Fruit fly (Drosophila melanogaster) whole organism, embryonic: ENCODE measurements around the gene CG42784.

ENCODE experiments used
- C15 ChIP-seq: fragments of 200-800 bp; sonication (Bioruptor generic); IDR thresholded peaks from 3 replicates; pipeline ENCODE4 v1.3.6; 2022; ENCODE audit warnings: missing biosample characterization, missing genetic modification characterization
- CG10147 ChIP-seq: fragments of 200-800 bp; sonication (Bioruptor generic); optimal IDR thresholded peaks from 2 replicates; lab custom pipeline; 2019; ENCODE audit warnings: missing biosample characterization, mild to moderate bottlenecking, missing genetic modification characterization, moderate library complexity
- CG10565 ChIP-seq: fragments of 200-800 bp; sonication (Bioruptor generic); optimal IDR thresholded peaks from 3 replicates; lab custom pipeline; 2016; ENCODE audit warnings: missing biosample characterization, mild to moderate bottlenecking, missing genetic modification characterization
- CG11085 ChIP-seq: fragments of 200-800 bp; sonication (Bioruptor generic); IDR thresholded peaks from 2 replicates; pipeline ENCODE4 v1.3.6; 2022; ENCODE audit warnings: missing biosample characterization, missing genetic modification characterization
- CG11560 ChIP-seq: fragments of 200-800 bp; sonication (Bioruptor generic); IDR thresholded peaks from 3 replicates; pipeline ENCODE4 v1.3.6; 2022; ENCODE audit warnings: missing biosample characterization, missing genetic modification characterization
- CG12769 ChIP-seq: fragments of 200-800 bp; sonication (Bioruptor generic); optimal IDR thresholded peaks from 2 replicates; lab custom pipeline; 2019; ENCODE audit warnings: missing biosample characterization, mild to moderate bottlenecking, missing genetic modification characterization, moderate library complexity
- CG13775 ChIP-seq: fragments of 200-800 bp; sonication (Bioruptor generic); optimal IDR thresholded peaks from 3 replicates; lab custom pipeline; 2017; ENCODE audit warnings: missing biosample characterization, mild to moderate bottlenecking, missing genetic modification characterization
- CG15011 ChIP-seq: fragments of 200-800 bp; sonication (Bioruptor generic); optimal IDR thresholded peaks from 3 replicates; lab custom pipeline; 2018; ENCODE audit warnings: missing biosample characterization, mild to moderate bottlenecking, missing genetic modification characterization
- CG15514 ChIP-seq: fragments of 200-800 bp; sonication (Bioruptor generic); optimal IDR thresholded peaks from 3 replicates; lab custom pipeline; 2017; ENCODE audit warnings: missing biosample characterization, missing genetic modification characterization, mild to moderate bottlenecking, moderate library complexity, missing genetic modification reagents
- CG16813 ChIP-seq: fragments of 200-800 bp; sonication (Bioruptor generic); IDR thresholded peaks from 3 replicates; pipeline ENCODE4 v1.3.6; 2022; ENCODE audit warnings: missing biosample characterization, missing genetic modification characterization; ENCODE audit not compliant: partially characterized antibody
- CG17361 ChIP-seq: fragments of 200-800 bp; sonication (Bioruptor generic); IDR thresholded peaks from 3 replicates; pipeline ENCODE4 v1.3.6; 2022; ENCODE audit warnings: missing biosample characterization, missing genetic modification characterization
- CG17612 ChIP-seq: fragments of 200-800 bp; sonication (Bioruptor generic); IDR thresholded peaks from 2 replicates; pipeline ENCODE4 v1.3.6; 2022; ENCODE audit warnings: missing biosample characterization, missing genetic modification characterization
- CG17802 ChIP-seq: fragments of 200-800 bp; sonication (Bioruptor generic); optimal IDR thresholded peaks from 2 replicates; lab custom pipeline; 2018; ENCODE audit warnings: missing biosample characterization, mild to moderate bottlenecking, missing genetic modification characterization, moderate library complexity
- CG18764 ChIP-seq: fragments of 200-800 bp; sonication (Bioruptor generic); optimal IDR thresholded peaks from 3 replicates; lab custom pipeline; 2016; ENCODE audit warnings: missing biosample characterization, missing genetic modification characterization
- CG2129 ChIP-seq: fragments of 200-800 bp; sonication (Bioruptor generic); IDR thresholded peaks from 2 replicates; pipeline ENCODE4 v1.3.6; 2022; ENCODE audit warnings: missing biosample characterization, missing genetic modification characterization; ENCODE audit not compliant: partially characterized antibody
- CG3163 ChIP-seq: fragments of 200-800 bp; sonication (Bioruptor generic); optimal IDR thresholded peaks from 3 replicates; lab custom pipeline; 2016; ENCODE audit warnings: missing biosample characterization, missing genetic modification characterization
- CG7963 ChIP-seq: fragments of 200-800 bp; sonication (Bioruptor generic); IDR thresholded peaks from 3 replicates; pipeline ENCODE4 v1.3.6; 2022; ENCODE audit warnings: missing biosample characterization, missing genetic modification characterization; ENCODE audit not compliant: partially characterized antibody
- CG8478 ChIP-seq: fragments of >200 bp; optimal IDR thresholded peaks from 2 replicates; lab custom pipeline; 2018
- CG9817 ChIP-seq: fragments of 200-800 bp; sonication (Bioruptor generic); optimal IDR thresholded peaks from 2 replicates; lab custom pipeline; 2018; ENCODE audit warnings: missing biosample characterization, mild to moderate bottlenecking, missing genetic modification characterization, moderate library complexity
- Doc2 ChIP-seq: fragments of 200-800 bp; sonication (Bioruptor generic); IDR thresholded peaks from 2 replicates; pipeline ENCODE4 v1.3.6; 2022; ENCODE audit warnings: missing biosample characterization, missing genetic modification characterization
- E2f2 ChIP-seq: fragments of 200-800 bp; sonication (Bioruptor generic); IDR thresholded peaks from 2 replicates; pipeline ENCODE4 v1.3.6; 2022; ENCODE audit warnings: missing biosample characterization, missing genetic modification characterization
- HLH54F ChIP-seq: fragments of 200-800 bp; sonication (Bioruptor generic); optimal IDR thresholded peaks from 3 replicates; lab custom pipeline; 2016; ENCODE audit warnings: missing biosample characterization, missing genetic modification characterization
- Kr ChIP-seq: fragments of 200-800 bp; sonication (Bioruptor generic); optimal IDR thresholded peaks from 2 replicates; lab custom pipeline; 2017; ENCODE audit warnings: missing biosample characterization, mild to moderate bottlenecking, missing genetic modification characterization
- Meics ChIP-seq: fragments of 200-800 bp; sonication (Bioruptor generic); optimal IDR thresholded peaks from 2 replicates; lab custom pipeline; 2017; ENCODE audit warnings: missing biosample characterization, mild to moderate bottlenecking, missing genetic modification characterization
- Nf-YA ChIP-seq: fragments of 200-800 bp; sonication (Bioruptor generic); IDR thresholded peaks from 2 replicates; pipeline ENCODE4 v1.3.6; 2022; ENCODE audit warnings: missing biosample characterization, missing genetic modification characterization
- Sox100B ChIP-seq: fragments of 200-800 bp; sonication (Bioruptor generic); optimal IDR thresholded peaks from 3 replicates; lab custom pipeline; 2018; ENCODE audit warnings: missing biosample characterization, mild to moderate bottlenecking, missing genetic modification characterization
- Taf1 ChIP-seq: fragments of 200-800 bp; sonication (Bioruptor generic); IDR thresholded peaks from 2 replicates; pipeline ENCODE4 v1.3.6; 2022; ENCODE audit warnings: missing biosample characterization, missing genetic modification characterization
- ci ChIP-seq: fragments of 200-800 bp; sonication (Bioruptor generic); IDR thresholded peaks from 3 replicates; pipeline ENCODE4 v1.3.6; 2022; ENCODE audit warnings: missing biosample characterization, missing genetic modification characterization
- crc ChIP-seq: fragments of 200-800 bp; sonication (Bioruptor generic); optimal IDR thresholded peaks from 2 replicates; lab custom pipeline; 2016; ENCODE audit warnings: missing biosample characterization, missing genetic modification characterization
- crp ChIP-seq, 2 experiments: fragments of 200-800 bp; sonication (Bioruptor generic); optimal IDR thresholded peaks; 2 replicates in 1 of 2; 3 replicates in 1 of 2; lab custom pipeline; 2017; ENCODE audit warnings: missing biosample characterization in 2 of 2, missing genetic modification characterization in 2 of 2, mild to moderate bottlenecking in 1 of 2, moderate library complexity in 1 of 2
- fd64A ChIP-seq: fragments of 200-800 bp; sonication (Bioruptor generic); optimal IDR thresholded peaks from 3 replicates; lab custom pipeline; 2018; ENCODE audit warnings: missing biosample characterization, mild to moderate bottlenecking, missing genetic modification characterization
- gro ChIP-seq: fragments of 200-800 bp; sonication (Bioruptor generic); optimal IDR thresholded peaks from 2 replicates; lab custom pipeline; 2016; ENCODE audit warnings: missing biosample characterization, missing genetic modification characterization
- mld ChIP-seq: fragments of 200-800 bp; sonication (Bioruptor generic); IDR thresholded peaks from 3 replicates; pipeline ENCODE4 v1.3.6; 2022; ENCODE audit warnings: missing biosample characterization, missing genetic modification characterization; ENCODE audit not compliant: partially characterized antibody
- odd ChIP-seq: fragments of 200-800 bp; sonication (Bioruptor generic); optimal IDR thresholded peaks from 2 replicates; lab custom pipeline; 2017; ENCODE audit warnings: missing biosample characterization, mild to moderate bottlenecking, missing genetic modification characterization
- onecut ChIP-seq: fragments of 200-800 bp; sonication (Bioruptor generic); IDR thresholded peaks from 2 replicates; pipeline ENCODE4 v1.3.6; 2022; ENCODE audit warnings: missing biosample characterization, missing genetic modification characterization
- p53 ChIP-seq: fragments of 200-800 bp; sonication (Bioruptor generic); optimal IDR thresholded peaks from 2 replicates; lab custom pipeline; 2016; ENCODE audit warnings: missing biosample characterization, missing genetic modification characterization
- rib ChIP-seq: fragments of 200-800 bp; sonication (Bioruptor generic); IDR thresholded peaks from 2 replicates; pipeline ENCODE4 v1.3.6; 2022; ENCODE audit warnings: missing biosample characterization, missing genetic modification characterization
- shn ChIP-seq: fragments of 200-800 bp; sonication (Bioruptor generic); optimal IDR thresholded peaks from 3 replicates; lab custom pipeline; 2016; ENCODE audit warnings: missing biosample characterization, missing genetic modification characterization
- sima ChIP-seq: fragments of 200-800 bp; sonication (Bioruptor generic); optimal IDR thresholded peaks from 2 replicates; lab custom pipeline; 2016; ENCODE audit warnings: missing biosample characterization, missing genetic modification characterization
- sna ChIP-seq: fragments of 200-800 bp; sonication (Bioruptor generic); IDR thresholded peaks from 2 replicates; pipeline ENCODE4 v1.3.6; 2022; ENCODE audit warnings: missing biosample characterization, missing genetic modification characterization; ENCODE audit not compliant: partially characterized antibody
- wor ChIP-seq: fragments of 200-800 bp; sonication (Bioruptor generic); IDR thresholded peaks from 2 replicates; pipeline ENCODE4 v1.3.6; 2022; ENCODE audit warnings: missing biosample characterization, missing genetic modification characterization

Gene CG42784

dm6 chr2L:13394903-13395302 is 20.3 kb upstream of the CG42784 start, which contains the start of gene RpL24 (continued):
- TF ChIP-seq rib (GFP tag; lab: Robert Waterston, UW) = peak; percentile 84
- peak; percentile 85 for TF ChIP-seq CG11085 (GFP tag; lab: Robert Waterston, UW)
- TF ChIP-seq CG10147 (GFP tag; lab: Kevin White, UChicago) = peak; percentile 85
- TF ChIP-seq sima = peak; percentile 90
- TF ChIP-seq gro (GFP tag; lab: Kevin White, UChicago) = peak; percentile 94
- TF ChIP-seq shn = peak; percentile 89
- TF ChIP-seq Taf1 (GFP tag; lab: Robert Waterston, UW) = peak; percentile 53; the same call in 1 of the 2 replicates
- TF ChIP-seq Meics (GFP tag; lab: Kevin White, UChicago) = peak; percentile 97
- TF ChIP-seq crc (GFP tag; lab: Kevin White, UChicago) = peak; percentile 68
- TF ChIP-seq CG9817 (tag; lab: Kevin White, UChicago) = peak; percentile 84
- peak; percentile 96 for TF ChIP-seq odd
- TF ChIP-seq onecut = peak; percentile 94
- TF ChIP-seq CG8478 (lab: Kevin White, UChicago) = no peak
- peak in 1 of 2 experiments; percentile 63 for TF ChIP-seq crp (GFP tag; optimal IDR thresholded peaks at IDR 0.05; lab: Kevin White, UChicago)
- TF ChIP-seq CG18764 (GFP tag; lab: Kevin White, UChicago) = peak; percentile 89
- peak; percentile 94 for TF ChIP-seq CG15514
- peak; percentile 70 for TF ChIP-seq CG10565 (GFP tag; lab: Kevin White, UChicago)
- peak; percentile 82 for TF ChIP-seq CG3163 (GFP tag; lab: Kevin White, UChicago)
- peak; percentile 83 for TF ChIP-seq Kr
- TF ChIP-seq CG17612 = peak; percentile 71; the same call in 1 of the 2 replicates
- TF ChIP-seq sna (GFP tag; lab: Robert Waterston, UW) = no peak
- TF ChIP-seq E2f2 (GFP tag; lab: Robert Waterston, UW) = peak; percentile 82
- peak; percentile 83 for TF ChIP-seq Nf-YA (GFP tag; lab: Robert Waterston, UW)
- peak; percentile 96 for TF ChIP-seq CG13775
- peak; percentile 88 for TF ChIP-seq p53 (GFP tag; lab: Kevin White, UChicago)
- no peak for TF ChIP-seq Doc2 (GFP tag; lab: Robert Waterston, UW)
- peak; percentile 90 for TF ChIP-seq CG15011 (GFP tag; lab: Kevin White, UChicago)
- TF ChIP-seq CG17802 = peak; percentile 82
- no peak for TF ChIP-seq CG7963 (GFP tag; lab: Robert Waterston, UW)
- TF ChIP-seq C15 (GFP tag; lab: Robert Waterston, UW) = peak; percentile 68; the same call in 2 of the 3 replicates
- peak; percentile 83 for TF ChIP-seq CG17361 (GFP tag; lab: Robert Waterston, UW)
- TF ChIP-seq fd64A (GFP tag; lab: Kevin White, UChicago) = peak; percentile 93
- TF ChIP-seq Sox100B (GFP tag; lab: Kevin White, UChicago) = peak; percentile 88
- TF ChIP-seq CG12769 (tag; lab: Kevin White, UChicago) = no peak
- TF ChIP-seq CG2129 = no peak
- peak; percentile 99 for TF ChIP-seq ci (GFP tag; lab: Robert Waterston, UW)
- TF ChIP-seq CG16813 (GFP tag; lab: Robert Waterston, UW) = no peak
- TF ChIP-seq HLH54F (GFP tag; lab: Kevin White, UChicago) = peak; percentile 83
- TF ChIP-seq CG11560 (tag; lab: Robert Waterston, UW) = no peak

- TF ChIP-seq mld (GFP tag; lab: Robert Waterston, UW) (no peak), wor (GFP tag; lab: Robert Waterston, UW) (no peak)
Observed at dm6 chr2L:13396084-13396483, 19.1 kb upstream of the CG42784 start, which contains the start of gene CG16957. CG16957 (minus strand) TSS chr2L:13396184.
